Worm (Caenorhabditis elegans) whole organism, young adult: ENCODE measurements around the gene nrf-6.

Source experiments
- C06A6.2 ChIP-seq: fragments of 200-800 bp; sonication (Bioruptor generic); conservative IDR thresholded peaks from 2 replicates; pipeline ENCODE4 v1.3.6; 2022; ENCODE audit warnings: missing genetic modification characterization, missing compliant biosample characterization
- C17E4.6 ChIP-seq: fragments of 200-800 bp; sonication (Bioruptor generic); IDR thresholded peaks from 2 replicates; pipeline ENCODE4 v1.3.6; 2022; ENCODE audit warnings: missing genetic modification reagents, missing genetic modification characterization, missing compliant biosample characterization
- F10E7.11 ChIP-seq: sonication (generic microtip); optimal IDR thresholded peaks from 2 replicates; lab custom pipeline; 2017; ENCODE audit warnings: mild to moderate bottlenecking, missing genetic modification characterization, moderate library complexity, missing compliant biosample characterization
- F22D6.2 ChIP-seq: sonication (generic microtip); optimal IDR thresholded peaks from 2 replicates; lab custom pipeline; 2016; ENCODE audit warnings: mild to moderate bottlenecking, missing genetic modification characterization, missing compliant biosample characterization
- F49E8.2 ChIP-seq: sonication (generic microtip); optimal IDR thresholded peaks from 3 replicates; lab custom pipeline; 2017; ENCODE audit warnings: missing genetic modification characterization, mild to moderate bottlenecking, missing compliant biosample characterization, antibody characterized with exemption, moderate library complexity; ENCODE audit not compliant: insufficient read depth
- F55B11.4 ChIP-seq: sonication (generic microtip); optimal IDR thresholded peaks from 2 replicates; lab custom pipeline; 2016; ENCODE audit warnings: missing compliant biosample characterization, missing genetic modification characterization, borderline replicate concordance; ENCODE audit not compliant: insufficient read depth
- Y53G8AR.9 ChIP-seq: fragments of 200-800 bp; sonication (Bioruptor generic); conservative IDR thresholded peaks from 2 replicates; pipeline ENCODE4 v1.3.6; 2022; ENCODE audit warnings: missing genetic modification reagents, missing genetic modification characterization, missing compliant biosample characterization
- Y95B8A.8 ChIP-seq: fragments of 200-800 bp; sonication (Bioruptor generic); IDR thresholded peaks from 2 replicates; pipeline ENCODE4 v1.3.6; 2022; ENCODE audit warnings: missing genetic modification reagents, missing genetic modification characterization, missing compliant biosample characterization
- ama-1 ChIP-seq, 3 experiments: fragments of 150-350 bp in 1 of 3; sonication (generic microtip) in 2 of 3; optimal IDR thresholded peaks; 2 replicates each; lab custom pipeline; 2014 to 2018; ENCODE audit warnings: missing biosample characterization in 2 of 3, missing genetic modification characterization in 2 of 3, missing genetic modification reagents in 2 of 3
- aptf-3 ChIP-seq: fragments of 200-800 bp; sonication (Bioruptor generic); IDR thresholded peaks from 2 replicates; pipeline ENCODE4 v1.3.6; 2022; ENCODE audit warnings: missing genetic modification characterization, missing compliant biosample characterization
- athp-1 ChIP-seq: sonication (generic microtip); optimal IDR thresholded peaks from 2 replicates; lab custom pipeline; 2017; ENCODE audit warnings: mild to moderate bottlenecking, missing genetic modification characterization, missing compliant biosample characterization
- cebp-2 ChIP-seq: fragments of 200-800 bp; sonication (Bioruptor generic); IDR thresholded peaks from 2 replicates; pipeline ENCODE4 v1.3.6; 2022; ENCODE audit warnings: missing genetic modification characterization, missing compliant biosample characterization
- ceh-100 ChIP-seq: fragments of 200-800 bp; sonication (Bioruptor generic); IDR thresholded peaks from 2 replicates; pipeline ENCODE4 v1.3.6; 2022; ENCODE audit warnings: missing genetic modification reagents, missing genetic modification characterization, missing compliant biosample characterization
- ceh-27 ChIP-seq: fragments of 200-800 bp; sonication (Bioruptor generic); optimal IDR thresholded peaks from 2 replicates; lab custom pipeline; 2018; ENCODE audit warnings: mild to moderate bottlenecking, missing genetic modification characterization, moderate library complexity, missing compliant biosample characterization
- ceh-91 ChIP-seq: fragments of 200-800 bp; sonication (Bioruptor generic); IDR thresholded peaks from 2 replicates; pipeline ENCODE4 v1.3.6; 2022; ENCODE audit warnings: missing genetic modification reagents, missing genetic modification characterization, missing compliant biosample characterization
- ekl-4 ChIP-seq: fragments of 200-800 bp; sonication (Bioruptor generic); IDR thresholded peaks from 2 replicates; pipeline ENCODE4 v1.3.6; 2022; ENCODE audit warnings: missing genetic modification reagents, missing genetic modification characterization, missing compliant biosample characterization
- fkh-3 ChIP-seq: sonication (generic microtip); optimal IDR thresholded peaks from 2 replicates; lab custom pipeline; 2016; ENCODE audit warnings: mild to moderate bottlenecking, missing genetic modification characterization, missing compliant biosample characterization
- hlh-12 ChIP-seq: sonication (generic microtip); optimal IDR thresholded peaks from 2 replicates; lab custom pipeline; 2016; ENCODE audit warnings: missing genetic modification characterization, missing compliant biosample characterization
- hsf-1 ChIP-seq: fragments of 200-800 bp; sonication (Bioruptor generic); IDR thresholded peaks from 2 replicates; pipeline ENCODE4 v1.3.6; 2022; ENCODE audit warnings: missing genetic modification reagents, missing genetic modification characterization, missing compliant biosample characterization
- lag-1 ChIP-seq: fragments of 200-800 bp; sonication (Bioruptor generic); IDR thresholded peaks from 2 replicates; pipeline ENCODE4 v1.3.6; 2022; ENCODE audit warnings: missing genetic modification reagents, missing genetic modification characterization, missing compliant biosample characterization
- lin-35 ChIP-seq, 3 experiments: fragments of 150-350 bp in 2 of 3; sonication (generic microtip) in 1 of 3; optimal IDR thresholded peaks; 2 replicates each; lab custom pipeline; 2014 to 2018; ENCODE audit warnings: missing biosample characterization in 3 of 3, missing genetic modification characterization in 3 of 3, missing genetic modification reagents in 3 of 3
- lsl-1 ChIP-seq: fragments of 200-800 bp; sonication (Bioruptor generic); optimal IDR thresholded peaks from 2 replicates; lab custom pipeline; 2018; ENCODE audit warnings: mild to moderate bottlenecking, missing genetic modification characterization, moderate library complexity, missing compliant biosample characterization
- lsy-27 ChIP-seq: sonication (generic microtip); optimal IDR thresholded peaks from 2 replicates; lab custom pipeline; 2017; ENCODE audit warnings: missing genetic modification characterization, mild to moderate bottlenecking, missing compliant biosample characterization, antibody characterized with exemption, missing genotype, borderline replicate concordance; ENCODE audit not compliant: insufficient read depth
- madf-3 ChIP-seq: fragments of 200-800 bp; sonication (Bioruptor generic); IDR thresholded peaks from 2 replicates; pipeline ENCODE4 v1.3.6; 2022; ENCODE audit warnings: missing genetic modification reagents, missing genetic modification characterization, missing compliant biosample characterization
- madf-6 ChIP-seq: fragments of 200-800 bp; sonication (Bioruptor generic); IDR thresholded peaks from 2 replicates; pipeline ENCODE4 v1.3.6; 2022; ENCODE audit warnings: missing genetic modification reagents, missing genetic modification characterization, missing compliant biosample characterization
- madf-8 ChIP-seq: fragments of 200-800 bp; sonication (Bioruptor generic); conservative IDR thresholded peaks from 2 replicates; pipeline ENCODE4 v1.3.6; 2022; ENCODE audit warnings: missing genetic modification reagents, missing genetic modification characterization, missing compliant biosample characterization
- mxl-1 ChIP-seq: sonication (generic microtip); optimal IDR thresholded peaks from 2 replicates; lab custom pipeline; 2016; ENCODE audit warnings: missing genetic modification characterization, missing compliant biosample characterization
- nhr-179 ChIP-seq: sonication (generic microtip); optimal IDR thresholded peaks from 2 replicates; lab custom pipeline; 2016; ENCODE audit warnings: mild to moderate bottlenecking, missing genetic modification characterization, missing compliant biosample characterization
- nhr-27 ChIP-seq: fragments of 200-800 bp; sonication (Bioruptor generic); optimal IDR thresholded peaks from 2 replicates; lab custom pipeline; 2018; ENCODE audit warnings: mild to moderate bottlenecking, missing genetic modification characterization, moderate library complexity, missing compliant biosample characterization
- nhr-80 ChIP-seq: sonication (generic microtip); optimal IDR thresholded peaks from 2 replicates; lab custom pipeline; 2016; ENCODE audit warnings: missing genetic modification characterization, missing compliant biosample characterization
- nhr-90 ChIP-seq: sonication (generic microtip); optimal IDR thresholded peaks from 2 replicates; lab custom pipeline; 2016; ENCODE audit warnings: missing genotype, mild to moderate bottlenecking, missing genetic modification characterization, missing compliant biosample characterization
- pha-4 ChIP-seq: fragments of 150-350 bp; sonication (generic microtip); optimal IDR thresholded peaks from 2 replicates; lab custom pipeline; 2014; ENCODE audit warnings: missing biosample characterization, missing genetic modification reagents, missing genetic modification characterization
- sdz-38 ChIP-seq: sonication (generic microtip); optimal IDR thresholded peaks from 2 replicates; lab custom pipeline; 2016; ENCODE audit warnings: missing genotype, missing genetic modification characterization, missing compliant biosample characterization
- sea-2 ChIP-seq: fragments of 200-800 bp; sonication (Bioruptor generic); IDR thresholded peaks from 2 replicates; pipeline ENCODE4 v1.3.6; 2022; ENCODE audit warnings: missing genetic modification characterization, missing compliant biosample characterization
- snpc-1.1 ChIP-seq: sonication (generic microtip); optimal IDR thresholded peaks from 2 replicates; lab custom pipeline; 2017; ENCODE audit warnings: missing genetic modification characterization, mild to moderate bottlenecking, missing compliant biosample characterization, antibody characterized with exemption, moderate library complexity, missing genotype, missing genetic modification reagents; ENCODE audit not compliant: insufficient read depth
- somi-1 ChIP-seq: fragments of 200-800 bp; sonication (Bioruptor generic); optimal IDR thresholded peaks from 2 replicates; lab custom pipeline; 2018; ENCODE audit warnings: mild to moderate bottlenecking, missing genetic modification characterization, missing compliant biosample characterization
- tbx-9 ChIP-seq: sonication (generic microtip); optimal IDR thresholded peaks from 2 replicates; lab custom pipeline; 2016; ENCODE audit warnings: borderline replicate concordance, missing genetic modification characterization, inconsistent platforms, missing compliant biosample characterization
- unc-62 ChIP-seq: fragments of 150-350 bp; optimal IDR thresholded peaks from 2 replicates; lab custom pipeline; 2014; ENCODE audit warnings: missing biosample characterization, missing genetic modification reagents, missing genetic modification characterization
- ztf-22 ChIP-seq: fragments of 200-800 bp; sonication (Bioruptor generic); optimal IDR thresholded peaks from 2 replicates; lab custom pipeline; 2018; ENCODE audit warnings: mild to moderate bottlenecking, missing genetic modification characterization, moderate library complexity, missing compliant biosample characterization
- ztf-28 ChIP-seq: fragments of 200-800 bp; sonication (Bioruptor generic); IDR thresholded peaks from 2 replicates; pipeline ENCODE4 v1.3.6; 2022; ENCODE audit warnings: missing genetic modification reagents, missing genetic modification characterization, missing compliant biosample characterization

The nrf-6 gene

ce11 chrII:8004752-8005151, 27.8 kb downstream of the nrf-6 start:
- TF ChIP-seq F22D6.2 (no peak), pha-4 (no peak), nhr-90 (tag; lab: Kevin White, UChicago) (no peak), nhr-80 (peak; percentile 10)

- no peak for TF ChIP-seq lsl-1 (GFP tag; lab: Kevin White, UChicago)
- no peak for TF ChIP-seq unc-62 (GFP tag; lab: Kevin White, UChicago)
- no peak for TF ChIP-seq nhr-90 (tag; lab: Kevin White, UChicago)
- TF ChIP-seq Y95B8A.8 (GFP tag; lab: Robert Waterston, UW) = no peak
- TF ChIP-seq ama-1 (optimal IDR thresholded peaks at IDR 0.05; lab: Kevin White, UChicago) = no peak
- TF ChIP-seq ama-1 (GFP tag; optimal IDR thresholded peaks at IDR 0.05; lab: Kevin White, UChicago) = no peak
- no peak for TF ChIP-seq ceh-100
- no peak for TF ChIP-seq ceh-27 (GFP tag; lab: Kevin White, UChicago)
- no peak for TF ChIP-seq lag-1 (GFP tag; lab: Robert Waterston, UW)
- no peak for TF ChIP-seq F49E8.2
- no peak for TF ChIP-seq madf-6 (GFP tag; lab: Robert Waterston, UW)
- TF ChIP-seq aptf-3 (GFP tag; lab: Robert Waterston, UW) = no peak
- TF ChIP-seq athp-1 (tag; lab: Kevin White, UChicago) = no peak
- no peak for TF ChIP-seq nhr-179 (tag; lab: Kevin White, UChicago)
- no peak for TF ChIP-seq sdz-38
- TF ChIP-seq F10E7.11 (tag; lab: Kevin White, UChicago) = no peak
- TF ChIP-seq ceh-91 (GFP tag; lab: Robert Waterston, UW) = no peak
- TF ChIP-seq pha-4 = no peak
- TF ChIP-seq mxl-1 (tag; lab: Kevin White, UChicago) = no peak
- TF ChIP-seq lin-35 (GFP tag; optimal IDR thresholded peaks at IDR 0.05; lab: Kevin White, UChicago) = no peak
Observed at ce11 chrII:8004157-8004556, 28.4 kb downstream of the nrf-6 start, which contains the start of gene pgp-11. Gene pgp-11, minus strand, starts transcription at chrII:8004257.

- TF ChIP-seq nhr-27 (tag; lab: Kevin White, UChicago) (no peak), Y53G8AR.9 (GFP tag; lab: Robert Waterston, UW) (no peak), nhr-80 (peak; percentile 89), lsy-27 (no peak), lin-35 (GFP tag; optimal IDR thresholded peaks at IDR 0.05; lab: Kevin White, UChicago) (no peak), snpc-1.1 (tag; lab: Kevin White, UChicago) (no peak), C17E4.6 (GFP tag; lab: Robert Waterston, UW) (no peak)
Observed at ce11 chrII:8001428-8001827, 31.1 kb downstream of the nrf-6 start.

- TF ChIP-seq Y53G8AR.9 (GFP tag; lab: Robert Waterston, UW) (no peak), tbx-9 (tag; lab: Kevin White, UChicago) (no peak), ekl-4 (GFP tag; lab: Robert Waterston, UW) (no peak), cebp-2 (GFP tag; lab: Robert Waterston, UW) (no peak), mxl-1 (tag; lab: Kevin White, UChicago) (no peak), madf-8 (GFP tag; lab: Robert Waterston, UW) (no peak), hsf-1 (GFP tag; lab: Robert Waterston, UW) (no peak), C06A6.2 (GFP tag; lab: Robert Waterston, UW) (no peak), madf-3 (GFP tag; lab: Robert Waterston, UW) (no peak), hlh-12 (tag; lab: Kevin White, UChicago) (no peak), fkh-3 (tag; lab: Kevin White, UChicago) (no peak), F55B11.4 (tag; lab: Kevin White, UChicago) (no peak), ztf-28 (GFP tag; lab: Robert Waterston, UW) (no peak), sea-2 (GFP tag; lab: Robert Waterston, UW) (no peak), somi-1 (GFP tag; lab: Kevin White, UChicago) (no peak), ztf-22 (no peak)
Observed at ce11 chrII:7991279-7991678, 41.2 kb downstream of the nrf-6 start.
